Worm (Caenorhabditis elegans) whole organism, midembryonic: ENCODE data around the gene C46H3.1.

Experiments used
- med-1 ChIP-seq: sonication (generic microtip); optimal IDR thresholded peaks from 2 replicates; lab custom pipeline; 2017; ENCODE audit warnings: missing genetic modification characterization, mild to moderate bottlenecking, missing compliant biosample characterization, antibody characterized with exemption, missing genetic modification reagents; ENCODE audit not compliant: insufficient read depth
- ref-1 ChIP-seq: fragments of 200-800 bp; sonication (Bioruptor generic); conservative IDR thresholded peaks from 2 replicates; pipeline ENCODE4 v1.3.6; 2022; ENCODE audit warnings: missing genetic modification reagents, missing genetic modification characterization, missing compliant biosample characterization
- tab-1 ChIP-seq: fragments of 200-800 bp; sonication (Bioruptor generic); IDR thresholded peaks from 2 replicates; pipeline ENCODE4 v1.3.6; 2022; ENCODE audit warnings: missing genetic modification characterization, missing compliant biosample characterization

ce11 chrX:1202638-1203037, 6.6 kb upstream of the C46H3.1 start:
- no peak for TF ChIP-seq tab-1 (GFP tag; lab: Robert Waterston, UW)
- TF ChIP-seq ref-1 = no peak
- TF ChIP-seq med-1 (GFP tag; lab: Kevin White, UChicago) = no peak
